Fruit fly (Drosophila melanogaster): ENCODE results near the gene RpS13.

The RpS13 gene

dm6 chr2L:8392298-8392697 is 27.8 kb upstream of the RpS13 start, which contains the start of gene CG42820:
Gene CG42820, minus strand, starts transcription at chr2L:8392398.
- TF ChIP-seq h (optimal IDR thresholded peaks at IDR 0.05), result no peak
- TF ChIP-seq ttk (optimal IDR thresholded peaks at IDR 0.05), result no peak
- no peak for TF ChIP-seq Sin3A (optimal IDR thresholded peaks at IDR 0.05)
- TF ChIP-seq psq (optimal IDR thresholded peaks at IDR 0.05), result no peak
- no peak for TF ChIP-seq insv (optimal IDR thresholded peaks at IDR 0.05)
- no peak for TF ChIP-seq Myc (optimal IDR thresholded peaks at IDR 0.05)

DNA sequence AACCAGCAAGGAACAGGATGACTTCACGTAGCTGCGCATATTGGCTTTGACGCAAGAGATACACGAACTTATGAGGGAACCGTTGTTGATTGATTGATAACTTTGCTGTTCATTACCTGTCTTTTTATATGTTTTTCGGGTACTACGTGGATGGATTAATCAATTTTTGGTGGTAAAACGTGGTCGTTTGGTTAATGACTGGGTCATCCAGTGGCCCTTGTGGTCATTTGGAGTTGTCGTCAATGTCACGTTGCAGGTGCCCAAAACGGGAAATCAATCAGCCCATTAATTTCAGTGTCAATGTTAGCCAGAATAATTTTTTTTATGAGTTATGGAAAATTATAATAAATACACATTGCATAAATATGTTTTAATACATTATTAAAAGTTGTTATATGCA is 24.8 kb upstream of the RpS13 start, which contains the start of gene CG42819:
CG42819 (minus strand) TSS at position 101 of the 400 bp plus-strand sequence.
- no peak for TF ChIP-seq h (optimal IDR thresholded peaks at IDR 0.05)

DNA sequence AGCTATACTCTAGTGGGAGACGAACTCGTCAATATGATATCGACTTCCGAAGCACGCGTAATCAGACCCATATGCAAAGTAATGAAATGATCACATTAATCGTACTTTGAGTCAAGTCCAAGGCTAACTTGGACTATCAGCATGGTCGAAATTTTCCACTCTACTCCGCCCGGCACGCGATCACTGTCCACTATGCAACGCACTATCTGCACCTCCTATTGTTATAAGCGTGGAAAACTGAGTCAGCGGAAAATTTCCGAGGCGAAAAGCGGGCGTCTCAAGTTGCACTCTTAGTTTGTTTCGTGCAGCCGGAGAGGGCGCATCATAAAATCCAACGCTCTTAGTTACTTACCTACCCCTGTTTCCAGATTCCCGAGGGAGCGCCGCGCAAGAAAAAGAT is 21.4 kb upstream of the RpS13 start:
- TF ChIP-seq insv (optimal IDR thresholded peaks at IDR 0.05), result no peak
- TF ChIP-seq ttk (optimal IDR thresholded peaks at IDR 0.05), result no peak
- no peak for TF ChIP-seq psq (optimal IDR thresholded peaks at IDR 0.05)
- TF ChIP-seq h (optimal IDR thresholded peaks at IDR 0.05), result no peak
- no peak for TF ChIP-seq Sin3A (optimal IDR thresholded peaks at IDR 0.05)
- TF ChIP-seq Myc (optimal IDR thresholded peaks at IDR 0.05), result no peak

dm6 chr2L:8384985-8385519 is 20.6 kb upstream of the RpS13 start:
- TF ChIP-seq Myc (optimal IDR thresholded peaks at IDR 0.05) (no peak), h (optimal IDR thresholded peaks at IDR 0.05) (no peak), psq (optimal IDR thresholded peaks at IDR 0.05) (no peak), ttk (optimal IDR thresholded peaks at IDR 0.05) (no peak), Sin3A (optimal IDR thresholded peaks at IDR 0.05) (no peak), insv (optimal IDR thresholded peaks at IDR 0.05) (no peak)

dm6 chr2L:8384108-8384601 is 19.7 kb upstream of the RpS13 start, which contains the start of the genes Dad1 and CG13384:
Gene Dad1, minus strand, starts transcription at chr2L:8384137.
Gene CG13384, plus strand, starts transcription at chr2L:8384455.
- TF ChIP-seq h (optimal IDR thresholded peaks at IDR 0.05), result no peak
- TF ChIP-seq Myc (optimal IDR thresholded peaks at IDR 0.05), result no peak
- TF ChIP-seq insv (optimal IDR thresholded peaks at IDR 0.05), result no peak
- TF ChIP-seq psq (optimal IDR thresholded peaks at IDR 0.05), result no peak
- TF ChIP-seq Sin3A (optimal IDR thresholded peaks at IDR 0.05), result no peak
- no peak for TF ChIP-seq ttk (optimal IDR thresholded peaks at IDR 0.05)

dm6 chr2L:8382646-8383045 is 18.2 kb upstream of the RpS13 start, which contains the start of the genes CG13392 and Rcd4:
Gene CG13392, minus strand, starts transcription at chr2L:8382807.
Gene Rcd4, plus strand, starts transcription at chr2L:8382861.
- TF ChIP-seq psq (optimal IDR thresholded peaks at IDR 0.05) (no peak), ttk (optimal IDR thresholded peaks at IDR 0.05) (no peak), Myc (optimal IDR thresholded peaks at IDR 0.05) (no peak), insv (optimal IDR thresholded peaks at IDR 0.05) (no peak), h (optimal IDR thresholded peaks at IDR 0.05) (no peak), Sin3A (optimal IDR thresholded peaks at IDR 0.05) (no peak)

- TF ChIP-seq psq (optimal IDR thresholded peaks at IDR 0.05) (no peak), Sin3A (optimal IDR thresholded peaks at IDR 0.05) (no peak), insv (optimal IDR thresholded peaks at IDR 0.05) (no peak), h (optimal IDR thresholded peaks at IDR 0.05) (no peak), Myc (optimal IDR thresholded peaks at IDR 0.05) (no peak), ttk (optimal IDR thresholded peaks at IDR 0.05) (no peak)
Observed at dm6 chr2L:8381508-8382036, 17.1 kb upstream of the RpS13 start, which contains the start of gene AlaRS. Gene AlaRS, minus strand, starts transcription at chr2L:8381764.

DNA sequence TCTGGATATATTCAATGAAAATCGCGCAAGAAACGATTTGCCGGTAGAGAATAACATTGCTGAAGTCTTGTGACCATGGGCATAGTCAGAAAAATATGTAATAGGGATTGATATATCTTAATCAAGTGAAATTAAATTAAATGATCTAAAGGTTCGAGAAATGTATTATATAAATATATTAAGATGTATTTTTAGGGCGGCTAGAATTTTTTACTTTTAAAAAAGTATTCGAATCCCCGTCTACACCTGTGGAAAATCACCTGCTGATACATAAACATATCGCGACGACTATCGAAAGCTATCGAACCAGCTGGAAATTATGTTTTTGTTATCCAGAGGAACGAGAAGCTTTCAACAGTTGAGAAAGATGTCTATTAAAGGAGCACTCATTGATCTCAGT is 12.3 kb upstream of the RpS13 start, which contains the start of the genes CG13390 and CG17294:
CG13390 (minus strand) TSS at position 81 of the 400 bp plus-strand sequence.
CG17294 (plus strand) TSS at position 319 of the 400 bp plus-strand sequence.
- TF ChIP-seq Myc (optimal IDR thresholded peaks at IDR 0.05) (no peak), psq (optimal IDR thresholded peaks at IDR 0.05) (no peak), h (optimal IDR thresholded peaks at IDR 0.05) (no peak), Sin3A (optimal IDR thresholded peaks at IDR 0.05) (no peak), insv (optimal IDR thresholded peaks at IDR 0.05) (no peak), ttk (optimal IDR thresholded peaks at IDR 0.05) (no peak)

DNA sequence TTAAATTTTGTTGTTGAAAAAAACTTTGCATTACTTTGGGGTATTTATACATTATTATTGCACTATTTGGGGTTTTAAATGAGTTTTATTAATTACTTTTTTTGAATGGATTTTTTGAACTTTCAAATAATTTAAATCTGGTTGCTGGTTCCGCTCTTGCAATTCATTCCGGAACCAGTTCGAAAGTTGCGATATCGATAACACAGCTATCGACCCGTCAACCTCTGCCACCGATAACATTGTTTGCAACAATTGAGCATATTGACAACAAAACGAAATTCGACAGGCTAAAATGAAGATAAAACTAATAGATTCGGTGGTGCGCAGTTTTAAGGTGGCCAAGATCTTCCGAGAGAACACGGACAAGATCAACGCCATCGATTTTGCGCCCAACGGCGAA is 9.8 kb upstream of the RpS13 start, which contains the start of gene Wdr82:
Wdr82 (plus strand) TSS at position 227 of the 400 bp plus-strand sequence.
- TF ChIP-seq Sin3A (optimal IDR thresholded peaks at IDR 0.05) (no peak), h (optimal IDR thresholded peaks at IDR 0.05) (no peak), ttk (optimal IDR thresholded peaks at IDR 0.05) (no peak), Myc (optimal IDR thresholded peaks at IDR 0.05) (no peak), insv (optimal IDR thresholded peaks at IDR 0.05) (no peak), psq (optimal IDR thresholded peaks at IDR 0.05) (no peak)

dm6 chr2L:8372248-8372647 is 7.8 kb upstream of the RpS13 start:
- TF ChIP-seq Myc (optimal IDR thresholded peaks at IDR 0.05) (no peak), ttk (optimal IDR thresholded peaks at IDR 0.05) (no peak)

DNA sequence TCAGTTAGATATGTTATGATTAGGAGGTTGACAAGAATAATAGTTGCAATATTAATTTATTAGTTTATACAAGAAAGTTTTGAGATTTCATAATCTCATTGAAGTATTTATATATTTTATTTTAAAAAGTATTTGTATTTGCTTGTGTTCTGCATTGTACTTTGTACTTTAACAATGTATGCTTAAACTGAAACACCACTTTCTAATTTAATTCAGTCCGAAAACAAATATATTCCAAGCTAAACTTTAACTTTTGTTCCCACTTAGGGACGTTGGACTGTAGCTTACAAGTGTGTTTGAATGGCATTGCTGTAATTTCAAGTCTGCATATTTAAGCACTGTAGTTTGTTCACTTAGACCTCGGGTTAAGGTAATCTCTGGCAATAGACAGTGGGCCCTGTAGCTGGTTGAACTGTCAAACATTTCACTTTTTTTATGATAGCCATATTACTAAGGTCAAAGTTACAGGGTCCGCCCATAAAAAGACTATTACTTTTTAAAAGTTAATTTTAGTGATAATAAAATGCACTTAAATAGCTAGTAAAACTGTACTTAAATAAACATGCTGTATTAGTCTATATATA is 7.0 kb upstream of the RpS13 start:
- no peak for TF ChIP-seq psq (optimal IDR thresholded peaks at IDR 0.05)
- no peak for TF ChIP-seq h (optimal IDR thresholded peaks at IDR 0.05)
- TF ChIP-seq Myc (optimal IDR thresholded peaks at IDR 0.05), result no peak
- TF ChIP-seq insv (optimal IDR thresholded peaks at IDR 0.05), result no peak
- TF ChIP-seq ttk (optimal IDR thresholded peaks at IDR 0.05), result no peak
- TF ChIP-seq Sin3A (optimal IDR thresholded peaks at IDR 0.05), result no peak

Data from Kc167 (cell line).